Fruit fly (Drosophila melanogaster) whole organism, embryonic: ENCODE data around the gene kin17.

Experiments
- B-H2 ChIP-seq: fragments of 200-800 bp; sonication (Bioruptor generic); optimal IDR thresholded peaks from 2 replicates; lab custom pipeline; 2018; ENCODE audit warnings: missing biosample characterization, mild to moderate bottlenecking, missing genetic modification characterization
- Bdp1 ChIP-seq: fragments of 200-800 bp; sonication (Bioruptor generic); optimal IDR thresholded peaks from 3 replicates; lab custom pipeline; 2016; ENCODE audit warnings: missing biosample characterization, missing genetic modification characterization
- CG11560 ChIP-seq: fragments of 200-800 bp; sonication (Bioruptor generic); IDR thresholded peaks from 3 replicates; pipeline ENCODE4 v1.3.6; 2022; ENCODE audit warnings: missing biosample characterization, missing genetic modification characterization
- CG12769 ChIP-seq: fragments of 200-800 bp; sonication (Bioruptor generic); optimal IDR thresholded peaks from 2 replicates; lab custom pipeline; 2019; ENCODE audit warnings: missing biosample characterization, mild to moderate bottlenecking, missing genetic modification characterization, moderate library complexity
- CG13123 ChIP-seq: fragments of 200-800 bp; sonication (Bioruptor generic); optimal IDR thresholded peaks from 2 replicates; lab custom pipeline; 2016; ENCODE audit warnings: missing biosample characterization, missing genetic modification characterization
- CG13624 ChIP-seq: fragments of 200-800 bp; sonication (Bioruptor generic); optimal IDR thresholded peaks from 2 replicates; lab custom pipeline; 2016; ENCODE audit warnings: missing biosample characterization, missing genetic modification characterization
- CG14441 ChIP-seq: fragments of 200-800 bp; sonication (Bioruptor generic); IDR thresholded peaks from 2 replicates; pipeline ENCODE4 v1.3.6; 2022; ENCODE audit warnings: missing biosample characterization, missing genetic modification characterization
- CG14667 ChIP-seq: fragments of 200-800 bp; sonication (Bioruptor generic); IDR thresholded peaks from 2 replicates; pipeline ENCODE4 v1.3.6; 2022; ENCODE audit warnings: missing biosample characterization, missing genetic modification characterization
- CG15696 ChIP-seq: fragments of 200-800 bp; sonication (Bioruptor generic); optimal IDR thresholded peaks from 2 replicates; lab custom pipeline; 2019; ENCODE audit warnings: missing biosample characterization, mild to moderate bottlenecking, missing genetic modification characterization, moderate library complexity
- CG17361 ChIP-seq: fragments of 200-800 bp; sonication (Bioruptor generic); IDR thresholded peaks from 3 replicates; pipeline ENCODE4 v1.3.6; 2022; ENCODE audit warnings: missing biosample characterization, missing genetic modification characterization
- CG17912 ChIP-seq: fragments of 200-800 bp; sonication (Bioruptor generic); optimal IDR thresholded peaks from 2 replicates; lab custom pipeline; 2018; ENCODE audit warnings: missing biosample characterization, mild to moderate bottlenecking, missing genetic modification characterization
- CG30403 ChIP-seq: fragments of 200-800 bp; sonication (Bioruptor generic); optimal IDR thresholded peaks from 3 replicates; lab custom pipeline; 2016; ENCODE audit warnings: missing biosample characterization, missing genetic modification characterization
- CG42726 ChIP-seq: fragments of 200-800 bp; sonication (Bioruptor generic); IDR thresholded peaks from 2 replicates; pipeline ENCODE4 v1.3.6; 2022; ENCODE audit warnings: missing biosample characterization, missing genetic modification characterization; ENCODE audit not compliant: partially characterized antibody
- CG4730 ChIP-seq: fragments of 200-800 bp; sonication (Bioruptor generic); IDR thresholded peaks from 2 replicates; pipeline ENCODE4 v1.3.6; 2022; ENCODE audit warnings: missing biosample characterization, missing genetic modification characterization
- CG4854 ChIP-seq: fragments of 200-800 bp; sonication (Bioruptor generic); optimal IDR thresholded peaks from 2 replicates; lab custom pipeline; 2016; ENCODE audit warnings: missing biosample characterization, missing genetic modification characterization, inconsistent platforms
- CG6654 ChIP-seq: fragments of 200-800 bp; sonication (Bioruptor generic); optimal IDR thresholded peaks from 2 replicates; lab custom pipeline; 2017; ENCODE audit warnings: missing biosample characterization, mild to moderate bottlenecking, missing genetic modification characterization
- CG7556 ChIP-seq: fragments of 200-800 bp; sonication (Bioruptor generic); optimal IDR thresholded peaks from 2 replicates; lab custom pipeline; 2017; ENCODE audit warnings: missing biosample characterization, mild to moderate bottlenecking, missing genetic modification characterization
- CG8290 ChIP-seq, 3 experiments: fragments of 200-800 bp; sonication (Bioruptor generic); optimal IDR thresholded peaks; 2 replicates each; lab custom pipeline; 2016 to 2019; ENCODE audit warnings: missing biosample characterization in 3 of 3, missing genetic modification characterization in 3 of 3, mild to moderate bottlenecking in 2 of 3, moderate library complexity in 1 of 3
- Dek ChIP-seq: fragments of 200-800 bp; sonication (Bioruptor generic); optimal IDR thresholded peaks from 3 replicates; lab custom pipeline; 2019; ENCODE audit warnings: missing biosample characterization, mild to moderate bottlenecking, missing genetic modification characterization, moderate library complexity
- Dp ChIP-seq: fragments of 200-800 bp; sonication (Bioruptor generic); optimal IDR thresholded peaks from 2 replicates; lab custom pipeline; 2018; ENCODE audit warnings: missing biosample characterization, mild to moderate bottlenecking, missing genetic modification characterization, moderate library complexity
- E2f2 ChIP-seq: fragments of 200-800 bp; sonication (Bioruptor generic); IDR thresholded peaks from 2 replicates; pipeline ENCODE4 v1.3.6; 2022; ENCODE audit warnings: missing biosample characterization, missing genetic modification characterization
- H2.0 ChIP-seq: fragments of 200-800 bp; sonication (Bioruptor generic); IDR thresholded peaks from 2 replicates; pipeline ENCODE4 v1.3.6; 2022; ENCODE audit warnings: missing biosample characterization, missing genetic modification characterization
- HLH54F ChIP-seq: fragments of 200-800 bp; sonication (Bioruptor generic); optimal IDR thresholded peaks from 3 replicates; lab custom pipeline; 2016; ENCODE audit warnings: missing biosample characterization, missing genetic modification characterization
- MESR4 ChIP-seq: fragments of 200-800 bp; sonication (Bioruptor generic); optimal IDR thresholded peaks from 2 replicates; lab custom pipeline; 2018; ENCODE audit warnings: missing biosample characterization, mild to moderate bottlenecking, missing genetic modification characterization, moderate library complexity
- Med ChIP-seq: fragments of 200-800 bp; sonication (Bioruptor generic); peaks from one replicate; lab custom pipeline; 2016; ENCODE audit warnings: missing biosample characterization, missing genetic modification characterization, mild to moderate bottlenecking, inconsistent platforms, moderate library complexity
- Mrtf ChIP-seq: fragments of 200-800 bp; sonication (Bioruptor generic); IDR thresholded peaks from 3 replicates; pipeline ENCODE4 v1.3.6; 2022; ENCODE audit warnings: missing biosample characterization, missing genetic modification characterization
- Myb ChIP-seq: fragments of 200-800 bp; sonication (Bioruptor generic); optimal IDR thresholded peaks from 2 replicates; lab custom pipeline; 2016; ENCODE audit warnings: missing biosample characterization, missing genetic modification characterization
- Nf-YB ChIP-seq: fragments of 200-800 bp; sonication (Bioruptor generic); optimal IDR thresholded peaks from 3 replicates; lab custom pipeline; 2019; ENCODE audit warnings: missing biosample characterization, mild to moderate bottlenecking, missing genetic modification characterization, moderate library complexity
- Poxn ChIP-seq: fragments of 200-800 bp; sonication (Bioruptor generic); IDR thresholded peaks from 2 replicates; pipeline ENCODE4 v1.3.6; 2022; ENCODE audit warnings: missing biosample characterization, missing genetic modification characterization
- Six4 ChIP-seq: fragments of 200-800 bp; sonication (Bioruptor generic); optimal IDR thresholded peaks from 2 replicates; lab custom pipeline; 2016; ENCODE audit warnings: missing biosample characterization, missing genetic modification characterization
- Xrp1 ChIP-seq: fragments of 200-800 bp; sonication (Bioruptor generic); IDR thresholded peaks from 2 replicates; pipeline ENCODE4 v1.3.6; 2022; ENCODE audit warnings: missing biosample characterization, missing genetic modification characterization
- ap ChIP-seq: fragments of 200-800 bp; sonication (Bioruptor generic); IDR thresholded peaks from 2 replicates; pipeline ENCODE4 v1.3.6; 2022; ENCODE audit warnings: missing biosample characterization, missing genetic modification characterization
- bbx ChIP-seq: fragments of 200-800 bp; sonication (Bioruptor generic); IDR thresholded peaks from 2 replicates; pipeline ENCODE4 v1.3.6; 2022; ENCODE audit warnings: missing biosample characterization, missing genetic modification characterization; ENCODE audit not compliant: partially characterized antibody
- bcd ChIP-seq: fragments of 200-800 bp; sonication (Bioruptor generic); optimal IDR thresholded peaks from 2 replicates; lab custom pipeline; 2017; ENCODE audit warnings: missing biosample characterization, mild to moderate bottlenecking, missing genetic modification characterization
- btn ChIP-seq: fragments of 200-800 bp; sonication (Bioruptor generic); optimal IDR thresholded peaks from 2 replicates; lab custom pipeline; 2016; ENCODE audit warnings: missing biosample characterization, missing genetic modification characterization
- cwo ChIP-seq: fragments of 200-800 bp; sonication (Bioruptor generic); optimal IDR thresholded peaks from 3 replicates; lab custom pipeline; 2017; ENCODE audit warnings: missing biosample characterization, missing genetic modification characterization, mild to moderate bottlenecking, moderate library complexity, missing genetic modification reagents
- ewg ChIP-seq: fragments of 200-800 bp; sonication (Bioruptor generic); optimal IDR thresholded peaks from 3 replicates; lab custom pipeline; 2017; ENCODE audit warnings: mild to moderate bottlenecking, missing biosample characterization, missing genetic modification reagents, missing genetic modification characterization
- gsb ChIP-seq: fragments of 200-800 bp; sonication (Bioruptor generic); IDR thresholded peaks from 2 replicates; pipeline ENCODE4 v1.3.6; 2022; ENCODE audit warnings: missing biosample characterization, missing genetic modification characterization
- hkb ChIP-seq, 2 experiments: fragments of 200-800 bp in 1 of 2; fragments of >200 bp in 1 of 2; sonication (Bioruptor generic) in 1 of 2; IDR thresholded peaks in 1 of 2; optimal IDR thresholded peaks in 1 of 2; 2 replicates each; pipeline versions ENCODE4 v1.3.6 to Lab custom; 2017 to 2022; ENCODE audit warnings: missing biosample characterization in 1 of 2, missing genetic modification characterization in 1 of 2
- hth ChIP-seq: fragments of >200 bp; optimal IDR thresholded peaks from 2 replicates; lab custom pipeline; 2017; ENCODE audit warnings: inconsistent platforms
- insv ChIP-seq, 2 experiments: fragments of 200-800 bp; sonication (Bioruptor generic); optimal IDR thresholded peaks; 3 replicates each; lab custom pipeline; 2016 to 2018; ENCODE audit warnings: missing biosample characterization in 2 of 2, missing genetic modification characterization in 2 of 2
- lov ChIP-seq, 2 experiments: fragments of 200-800 bp in 1 of 2; fragments of >200 bp in 1 of 2; sonication (Bioruptor generic) in 1 of 2; IDR thresholded peaks in 1 of 2; optimal IDR thresholded peaks in 1 of 2; 2 replicates in 1 of 2; 3 replicates in 1 of 2; pipeline versions ENCODE4 v1.3.6 to Lab custom; 2017 to 2022; ENCODE audit warnings: missing biosample characterization in 1 of 2, missing genetic modification characterization in 1 of 2
- maf-S ChIP-seq: fragments of 200-800 bp; sonication (Bioruptor generic); optimal IDR thresholded peaks from 2 replicates; lab custom pipeline; 2016; ENCODE audit warnings: missing biosample characterization, missing genetic modification characterization
- otp ChIP-seq: fragments of 200-800 bp; sonication (Bioruptor generic); IDR thresholded peaks from 3 replicates; pipeline ENCODE4, ENCODE4 v1.3.6; 2022; ENCODE audit warnings: missing biosample characterization, missing genetic modification characterization
- prd ChIP-seq, 3 experiments: fragments of >200 bp in 2 of 3; fragments of 200-800 bp in 1 of 3; sonication (Bioruptor generic) in 1 of 3; optimal IDR thresholded peaks in 2 of 3; IDR thresholded peaks in 1 of 3; 2 replicates in 2 of 3; 3 replicates in 1 of 3; pipeline versions ENCODE4 v1.3.6 to Lab custom; 2017 to 2022; ENCODE audit warnings: missing biosample characterization in 1 of 3, missing genetic modification characterization in 1 of 3
- sqz ChIP-seq: fragments of 200-800 bp; sonication (Bioruptor generic); optimal IDR thresholded peaks from 3 replicates; lab custom pipeline; 2018; ENCODE audit warnings: missing biosample characterization, mild to moderate bottlenecking, missing genetic modification characterization
- sr ChIP-seq: fragments of 200-800 bp; sonication (Bioruptor generic); IDR thresholded peaks from 3 replicates; pipeline ENCODE4 v1.3.6; 2022; ENCODE audit warnings: missing biosample characterization, missing genetic modification characterization
- vvl ChIP-seq: fragments of 200-800 bp; sonication (Bioruptor generic); IDR thresholded peaks from 2 replicates; pipeline ENCODE4 v1.3.6; 2022; ENCODE audit warnings: missing biosample characterization, missing genetic modification characterization

Gene kin17

dm6 chr3L:20402665-20403492 is 46.3 kb downstream of the kin17 start (continued):
- TF ChIP-seq ap = no peak
- TF ChIP-seq E2f2 (GFP tag; lab: Robert Waterston, UW) = no peak
- TF ChIP-seq CG13624 (GFP tag; lab: Kevin White, UChicago) = no peak
- TF ChIP-seq btn (GFP tag; lab: Kevin White, UChicago) = no peak
- TF ChIP-seq CG4730 (GFP tag; lab: Robert Waterston, UW) = no peak
- TF ChIP-seq CG12769 (tag; lab: Kevin White, UChicago) = no peak
- no peak for TF ChIP-seq CG6654
- TF ChIP-seq CG4854 (GFP tag; lab: Kevin White, UChicago) = no peak
- TF ChIP-seq gsb (GFP tag; lab: Robert Waterston, UW) = no peak
- peak; percentile 28; the same call in 1 of the 3 replicates for TF ChIP-seq CG17361 (GFP tag; lab: Robert Waterston, UW)
- no peak for TF ChIP-seq Dek (tag; lab: Kevin White, UChicago)
- no peak for TF ChIP-seq Mrtf (GFP tag; lab: Robert Waterston, UW)
- no peak for TF ChIP-seq HLH54F (GFP tag; lab: Kevin White, UChicago)
- peak; percentile 54 for TF ChIP-seq Med (GFP tag; lab: Kevin White, UChicago)
- no peak for TF ChIP-seq Nf-YB (GFP tag; lab: Kevin White, UChicago)
- no peak for TF ChIP-seq CG7556 (GFP tag; lab: Kevin White, UChicago)
- no peak for TF ChIP-seq H2.0 (GFP tag; lab: Robert Waterston, UW)
- no peak for TF ChIP-seq Poxn (GFP tag; lab: Robert Waterston, UW)
- TF ChIP-seq bcd (GFP tag; lab: Kevin White, UChicago) = no peak
- no peak for TF ChIP-seq vvl (GFP tag; lab: Robert Waterston, UW)
- TF ChIP-seq Six4 (GFP tag; lab: Kevin White, UChicago) = no peak
- peak; percentile 8 for TF ChIP-seq CG30403 (GFP tag; lab: Kevin White, UChicago)
- no peak for TF ChIP-seq Myb (GFP tag; lab: Kevin White, UChicago)
- TF ChIP-seq CG14441 (GFP tag; lab: Robert Waterston, UW) = no peak
- no peak for TF ChIP-seq insv (GFP tag; optimal IDR thresholded peaks at IDR 0.05; lab: Kevin White, UChicago)
- TF ChIP-seq prd (optimal IDR thresholded peaks at IDR 0.05; lab: Kevin White, UChicago) = no peak
- TF ChIP-seq prd (GFP tag; IDR thresholded peaks at IDR 0.05; lab: Robert Waterston, UW) = peak; percentile 84
- no peak for TF ChIP-seq cwo (GFP tag; lab: Kevin White, UChicago)
- no peak for TF ChIP-seq lov (optimal IDR thresholded peaks at IDR 0.05; lab: Kevin White, UChicago)
- TF ChIP-seq lov (GFP tag; IDR thresholded peaks at IDR 0.05; lab: Robert Waterston, UW) = 0 out of 3 replicates have a peak, but pooled peaks have one; percentile 34
- no peak for TF ChIP-seq Bdp1
- no peak for TF ChIP-seq MESR4 (GFP tag; lab: Kevin White, UChicago)
- peak; percentile 29 for TF ChIP-seq CG8290 (GFP tag; optimal IDR thresholded peaks at IDR 0.05; lab: Kevin White, UChicago)
- TF ChIP-seq CG8290 (tag; optimal IDR thresholded peaks at IDR 0.05; lab: Kevin White, UChicago) = peak in 1 of 2 experiments; percentile 19
- no peak for TF ChIP-seq CG14667 (GFP tag; lab: Robert Waterston, UW)
- no peak for TF ChIP-seq sr (GFP tag; lab: Robert Waterston, UW)
- TF ChIP-seq Xrp1 = peak; percentile 76
- no peak for TF ChIP-seq CG13123 (GFP tag; lab: Kevin White, UChicago)
- TF ChIP-seq Dp = no peak
- TF ChIP-seq otp (GFP tag; lab: Robert Waterston, UW) = no peak
- TF ChIP-seq CG11560 (tag; lab: Robert Waterston, UW) = no peak
- peak; percentile 95 for TF ChIP-seq CG15696 (tag; lab: Kevin White, UChicago)
- no peak for TF ChIP-seq CG42726 (GFP tag; lab: Robert Waterston, UW)
- TF ChIP-seq CG17912 (GFP tag; lab: Kevin White, UChicago) = no peak
- TF ChIP-seq B-H2 (GFP tag; lab: Kevin White, UChicago) = no peak
- TF ChIP-seq ewg (GFP tag; lab: Kevin White, UChicago) = no peak
- no peak for TF ChIP-seq bbx (GFP tag; lab: Robert Waterston, UW)
- TF ChIP-seq maf-S = no peak
- no peak for TF ChIP-seq sqz
- no peak for TF ChIP-seq hth (lab: Kevin White, UChicago)
- TF ChIP-seq hkb (optimal IDR thresholded peaks at IDR 0.05; lab: Kevin White, UChicago) = no peak
- no peak for TF ChIP-seq hkb (GFP tag; IDR thresholded peaks at IDR 0.05; lab: Robert Waterston, UW)
